Worm (Caenorhabditis elegans): ENCODE data around the gene T23F2.5.

The T23F2.5 gene

DNA sequence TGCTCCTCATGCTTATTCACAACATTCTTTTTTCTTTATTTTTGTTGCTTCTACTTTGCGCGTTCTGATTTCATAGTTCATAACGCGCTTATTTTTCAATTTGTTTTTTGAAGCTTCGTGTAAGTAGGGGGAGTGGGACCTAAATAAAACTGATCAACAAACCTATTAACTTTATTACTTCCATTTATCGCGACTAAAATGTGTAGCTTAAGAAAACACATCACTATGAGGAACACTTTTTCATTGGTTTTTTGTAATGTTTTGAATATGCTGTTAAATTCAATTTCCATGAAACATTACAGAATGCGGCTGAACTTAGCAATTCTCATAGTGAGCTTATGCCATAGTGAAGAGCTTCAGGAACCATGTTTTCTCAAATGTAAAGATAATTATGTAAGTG is 26.7 kb upstream of the T23F2.5 start, which contains the start of gene C54G7.1:
Gene C54G7.1, plus strand, starts transcription at position 301 of the 400 bp plus-strand sequence.
- TF ChIP-seq akir-1 (GFP tag; optimal IDR thresholded peaks at IDR 0.05) (no peak), ceh-58 (GFP tag; IDR thresholded peaks at IDR 0.05) (no peak), ztf-28 (GFP tag; IDR thresholded peaks at IDR 0.05) (no peak), hlh-12 (tag; optimal IDR thresholded peaks at IDR 0.05) (no peak), somi-1 (GFP tag; optimal IDR thresholded peaks at IDR 0.05) (no peak), C06A6.2 (GFP tag; conservative IDR thresholded peaks at IDR 0.05) (no peak), lag-1 (GFP tag; IDR thresholded peaks at IDR 0.05) (no peak), lin-40 (tag; optimal IDR thresholded peaks at IDR 0.05) (no peak), attf-3 (GFP tag; conservative IDR thresholded peaks at IDR 0.05) (no peak), attf-6 (GFP tag; IDR thresholded peaks at IDR 0.05) (no peak), ccch-3 (GFP tag; optimal IDR thresholded peaks at IDR 0.05) (no peak)

DNA sequence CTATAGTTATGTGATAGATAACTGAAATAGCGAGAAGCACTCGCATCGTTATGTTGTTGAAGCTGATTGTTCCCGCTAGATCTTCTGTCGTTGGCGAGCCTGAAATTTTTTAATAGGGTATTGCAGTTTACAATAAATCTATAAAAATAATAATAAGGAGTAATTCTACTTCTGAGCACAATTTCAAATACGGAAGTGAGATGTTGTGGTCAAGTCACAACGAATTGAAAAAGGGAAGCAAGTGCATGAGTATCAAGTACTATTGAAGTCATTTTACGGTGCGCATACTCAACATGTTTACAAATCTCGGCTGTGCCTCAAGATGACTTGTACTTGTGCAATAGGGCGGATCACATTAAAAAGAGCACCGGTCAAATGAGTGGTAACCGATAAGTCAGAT is 21.5 kb upstream of the T23F2.5 start, which contains the start of gene lgx-1:
Gene lgx-1, minus strand, starts transcription at position 101 of the 400 bp plus-strand sequence.
- TF ChIP-seq ets-4 (GFP tag; optimal IDR thresholded peaks at IDR 0.05), result no peak
- TF ChIP-seq lin-54 (GFP tag; optimal IDR thresholded peaks at IDR 0.05), result no peak
- TF ChIP-seq ekl-4 (GFP tag; IDR thresholded peaks at IDR 0.05), result no peak

DNA sequence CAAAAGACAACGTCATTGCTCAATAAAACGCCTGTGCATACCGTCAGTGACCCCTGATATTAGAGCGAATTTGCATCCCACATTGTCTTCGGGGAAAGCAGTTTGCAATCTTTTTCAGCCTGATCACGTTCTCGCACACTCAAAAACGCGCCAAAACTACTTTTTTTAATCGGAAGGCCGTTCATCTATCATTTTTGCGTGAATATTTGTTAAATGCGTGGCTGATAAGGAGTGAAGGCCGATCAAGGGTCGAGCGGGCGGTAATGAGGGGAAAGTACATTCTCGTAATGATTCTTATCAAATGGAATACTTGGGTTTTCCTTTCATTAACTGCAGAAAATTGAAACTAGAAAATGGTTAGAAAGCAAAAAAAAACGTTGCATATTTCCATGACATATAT is 7.3 kb upstream of the T23F2.5 start:
- TF ChIP-seq madf-10 (tag; optimal IDR thresholded peaks at IDR 0.05) (no peak), madf-6 (GFP tag; IDR thresholded peaks at IDR 0.05) (no peak), nhr-80 (tag; optimal IDR thresholded peaks at IDR 0.05) (peak; percentile 82), ztf-3 (GFP tag; optimal IDR thresholded peaks at IDR 0.05) (no peak), pha-4 (tag; optimal IDR thresholded peaks at IDR 0.05) (no peak), fkh-3 (tag; optimal IDR thresholded peaks at IDR 0.05) (no peak), egl-18 (GFP tag; IDR thresholded peaks at IDR 0.05) (no peak)

DNA sequence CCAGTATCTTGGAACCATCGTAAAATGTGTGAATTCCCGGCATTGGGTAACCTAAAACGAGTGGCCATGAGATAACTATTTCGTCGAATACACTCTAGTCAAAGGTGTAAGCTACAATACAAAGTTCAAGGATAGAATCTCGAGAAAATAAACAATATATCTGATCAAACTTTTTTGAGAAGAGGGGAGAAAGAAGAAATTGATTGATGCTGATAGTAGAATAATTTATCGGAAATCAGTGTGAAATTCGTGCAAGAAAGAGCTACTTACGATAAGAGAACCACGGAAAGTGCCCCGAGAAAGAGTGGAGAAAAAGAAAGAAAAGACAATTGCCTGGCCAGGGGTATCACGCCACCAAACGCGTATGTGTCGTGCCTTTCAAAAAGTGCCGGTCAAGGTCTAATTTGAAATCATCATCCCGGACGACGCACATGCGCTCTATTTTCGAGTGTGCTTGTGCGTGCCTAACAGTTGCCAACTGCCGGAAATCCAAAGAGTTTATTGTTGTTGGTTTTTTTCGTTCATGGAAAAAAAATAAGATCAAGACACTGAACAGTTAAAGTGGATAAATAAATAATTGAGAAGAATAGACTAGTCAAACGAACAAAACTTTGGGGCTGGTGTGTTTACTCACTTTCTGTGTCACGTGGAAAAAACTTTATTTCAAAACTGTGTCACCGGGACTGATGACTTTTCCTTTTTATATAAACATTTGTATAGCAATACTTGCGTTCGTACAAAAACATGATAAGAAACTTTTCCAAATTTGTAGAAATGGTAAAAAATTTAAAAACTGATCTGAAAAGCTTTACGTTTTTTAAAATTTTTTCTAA is 6.0 kb upstream of the T23F2.5 start, which contains the start of gene mboa-3:
Gene mboa-3, minus strand, starts transcription at position 51 of the 833 bp plus-strand sequence.
- TF ChIP-seq snpc-3.4 (tag; optimal IDR thresholded peaks at IDR 0.05) (no peak), unc-130 (GFP tag; optimal IDR thresholded peaks at IDR 0.05) (no peak), cebp-1 (GFP tag; IDR thresholded peaks at IDR 0.05) (no peak), cebp-1 (tag; optimal IDR thresholded peaks at IDR 0.05) (peak; percentile 49), nhr-90 (tag; optimal IDR thresholded peaks at IDR 0.05) (no peak), ets-4 (GFP tag; optimal IDR thresholded peaks at IDR 0.05) (peak; percentile 27), nfya-2 (GFP tag; IDR thresholded peaks at IDR 0.05) (no peak), lir-1 (GFP tag; conservative IDR thresholded peaks at IDR 0.05) (no peak), let-607 (tag; optimal IDR thresholded peaks at IDR 0.05) (no peak), nfyb-1 (GFP tag; IDR thresholded peaks at IDR 0.05) (peak; percentile 35; the same call in 1 of the 2 replicates), chd-7 (tag; optimal IDR thresholded peaks at IDR 0.05) (no peak), F55B11.4 (tag; optimal IDR thresholded peaks at IDR 0.05; ENCODE audit: borderline replicate concordance, insufficient read depth) (no peak), nhr-80 (tag; optimal IDR thresholded peaks at IDR 0.05) (peak; percentile 83), fkh-3 (tag; optimal IDR thresholded peaks at IDR 0.05) (no peak), lin-26 (GFP tag; IDR thresholded peaks at IDR 0.05) (no peak), atf-7 (tag; optimal IDR thresholded peaks at IDR 0.05) (peak; percentile 7), Y53F4B.3 (GFP tag; IDR thresholded peaks at IDR 0.05) (no peak), B0035.1 (tag; optimal IDR thresholded peaks at IDR 0.05) (no peak), Y56A3A.18 (GFP tag; IDR thresholded peaks at IDR 0.05) (0 out of 2 replicates have a peak, but pooled peaks have one; percentile 47), let-526 (GFP tag; IDR thresholded peaks at IDR 0.05) (no peak), T26A5.8 (tag; optimal IDR thresholded peaks at IDR 0.05) (no peak), ceh-100 (GFP tag; IDR thresholded peaks at IDR 0.05) (no peak), somi-1 (GFP tag; optimal IDR thresholded peaks at IDR 0.05) (no peak), F57C9.4 (tag; optimal IDR thresholded peaks at IDR 0.05) (no peak), B0336.3 (GFP tag; IDR thresholded peaks at IDR 0.05) (peak; percentile 46; the same call in 1 of the 2 replicates), nhr-27 (tag; optimal IDR thresholded peaks at IDR 0.05) (no peak)
